Worm (Caenorhabditis elegans) whole organism, early embryonic: Measurements from ENCODE around the gene srh-34.

Experiments
- ama-1 ChIP-seq: fragments of 150-350 bp; optimal IDR thresholded peaks from 2 replicates; lab custom pipeline; 2014
- ceh-13 ChIP-seq: fragments of 200-800 bp; sonication (Bioruptor generic); optimal IDR thresholded peaks from 2 replicates; lab custom pipeline; 2018; ENCODE audit warnings: mild to moderate bottlenecking, missing genetic modification characterization, missing compliant biosample characterization
- ets-7 ChIP-seq: sonication (generic microtip); optimal IDR thresholded peaks from 2 replicates; lab custom pipeline; 2016; ENCODE audit warnings: missing genotype, missing genetic modification characterization, missing compliant biosample characterization
- flt-1 ChIP-seq: fragments of 200-800 bp; sonication (Bioruptor generic); IDR thresholded peaks from 2 replicates; pipeline ENCODE4 v1.3.6; 2022; ENCODE audit warnings: missing genetic modification characterization, missing compliant biosample characterization
- scrt-1 ChIP-seq: fragments of 200-800 bp; sonication (Bioruptor generic); IDR thresholded peaks from 2 replicates; pipeline ENCODE4 v1.3.6; 2022; ENCODE audit warnings: missing genetic modification characterization, missing compliant biosample characterization
- tbx-11 ChIP-seq: fragments of 200-800 bp; sonication (Bioruptor generic); IDR thresholded peaks from 2 replicates; pipeline ENCODE4 v1.3.6; 2022; ENCODE audit warnings: missing genetic modification characterization, missing compliant biosample characterization
- tbx-37 ChIP-seq: fragments of 200-800 bp; sonication (Bioruptor generic); conservative IDR thresholded peaks from 2 replicates; pipeline ENCODE4 v1.3.6; 2022; ENCODE audit warnings: missing genetic modification reagents, missing genetic modification characterization, missing compliant biosample characterization
- tra-4 ChIP-seq: sonication (generic microtip); optimal IDR thresholded peaks from 2 replicates; lab custom pipeline; 2017; ENCODE audit warnings: missing genetic modification characterization, missing compliant biosample characterization

DNA sequence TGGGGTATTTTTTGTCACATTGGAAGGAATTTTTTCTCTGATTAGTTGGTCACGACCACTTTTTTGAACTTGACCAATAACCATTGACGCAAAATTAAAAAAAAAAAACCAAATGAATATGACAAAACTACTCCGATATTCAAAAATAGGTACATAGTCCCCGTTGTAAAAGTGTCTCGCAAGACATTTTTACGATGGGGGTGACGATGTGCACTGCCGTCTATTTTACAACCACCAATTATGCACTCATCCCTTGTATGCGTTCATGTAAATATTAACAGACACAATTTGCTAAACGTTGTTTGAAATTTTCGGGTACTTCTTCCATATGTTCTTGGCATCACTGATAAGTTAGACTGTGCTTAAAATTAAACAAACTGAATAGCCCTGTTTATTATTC is 46.8 kb downstream of the srh-34 start, which contains the start of gene scl-27:
- TF ChIP-seq flt-1 (GFP tag; lab: Robert Waterston, UW) = no peak
- TF ChIP-seq ets-7 (tag; lab: Kevin White, UChicago) = no peak
- TF ChIP-seq ama-1 (lab: Kevin White, UChicago) = no peak
- no peak for TF ChIP-seq scrt-1
- no peak for TF ChIP-seq tbx-37 (GFP tag; lab: Robert Waterston, UW)
- no peak for TF ChIP-seq ceh-13 (GFP tag; lab: Kevin White, UChicago)
- no peak for TF ChIP-seq tbx-11 (GFP tag; lab: Robert Waterston, UW)
- TF ChIP-seq tra-4 (tag; lab: Kevin White, UChicago) = no peak
